Worm (Caenorhabditis elegans) whole organism, L4 larva: ENCODE results near the gene srp-6.

Source experiments
- F26F4.8 ChIP-seq: fragments of 200-800 bp; sonication (Bioruptor generic); conservative IDR thresholded peaks from 2 replicates; pipeline ENCODE4 v1.3.6; 2022; ENCODE audit warnings: missing genetic modification characterization, missing compliant biosample characterization
- T20F7.1 ChIP-seq: fragments of 200-800 bp; sonication (Bioruptor generic); optimal IDR thresholded peaks from 2 replicates; lab custom pipeline; 2018; ENCODE audit warnings: mild to moderate bottlenecking, missing genetic modification characterization, missing compliant biosample characterization
- T26A8.4 ChIP-seq: fragments of 200-800 bp; sonication (Bioruptor generic); IDR thresholded peaks from 2 replicates; pipeline ENCODE4 v1.3.6; 2022; ENCODE audit warnings: missing genetic modification characterization, missing compliant biosample characterization
- Y48G9A.11 ChIP-seq: fragments of 200-800 bp; sonication (Bioruptor generic); IDR thresholded peaks from 2 replicates; pipeline ENCODE4 v1.3.6; 2022; ENCODE audit warnings: missing genetic modification reagents, missing genetic modification characterization, missing compliant biosample characterization
- Y5F2A.4 ChIP-seq: fragments of 200-800 bp; sonication (Bioruptor generic); optimal IDR thresholded peaks from 2 replicates; lab custom pipeline; 2018; ENCODE audit warnings: mild to moderate bottlenecking, missing genetic modification characterization, missing compliant biosample characterization
- ZK337.2 ChIP-seq: fragments of 200-800 bp; sonication (Bioruptor generic); IDR thresholded peaks from 2 replicates; pipeline ENCODE4 v1.3.6; 2022; ENCODE audit warnings: missing genetic modification reagents, missing genetic modification characterization, missing compliant biosample characterization
- aha-1 ChIP-seq: fragments of 150-350 bp; peaks from one replicate; lab custom pipeline; 2014; ENCODE audit warnings: missing biosample characterization, missing genetic modification characterization
- aly-2 ChIP-seq: sonication (generic microtip); optimal IDR thresholded peaks from 2 replicates; lab custom pipeline; 2018; ENCODE audit warnings: missing biosample characterization, missing genetic modification characterization
- ama-1 ChIP-seq: fragments of 150-350 bp; optimal IDR thresholded peaks from 2 replicates; lab custom pipeline; 2014; ENCODE audit warnings: inconsistent platforms, mixed read lengths
- attf-4 ChIP-seq: sonication (generic microtip); optimal IDR thresholded peaks from 3 replicates; lab custom pipeline; 2017; ENCODE audit warnings: missing biosample characterization, missing genetic modification characterization
- cey-2 ChIP-seq: sonication (generic microtip); optimal IDR thresholded peaks from 3 replicates; lab custom pipeline; 2017; ENCODE audit warnings: missing genetic modification characterization, mild to moderate bottlenecking, missing compliant biosample characterization, antibody characterized with exemption, borderline replicate concordance; ENCODE audit not compliant: insufficient read depth
- daf-16 ChIP-seq, 3 experiments: sonication (generic microtip); optimal IDR thresholded peaks; 2 replicates each; lab custom pipeline; 2016 to 2017; ENCODE audit warnings: missing genetic modification characterization in 3 of 3, missing genetic modification reagents in 3 of 3, mild to moderate bottlenecking in 2 of 3, missing compliant biosample characterization in 2 of 3, missing biosample characterization in 1 of 3, moderate library complexity in 1 of 3
- dmd-6 ChIP-seq: fragments of 200-800 bp; sonication (Bioruptor generic); IDR thresholded peaks from 2 replicates; pipeline ENCODE4 v1.3.6; 2022; ENCODE audit warnings: missing genetic modification reagents, missing genetic modification characterization, missing compliant biosample characterization
- dmd-9 ChIP-seq: fragments of 200-800 bp; sonication (Bioruptor generic); IDR thresholded peaks from 2 replicates; pipeline ENCODE4 v1.3.6; 2022; ENCODE audit warnings: missing genetic modification reagents, missing genetic modification characterization, missing compliant biosample characterization
- dpl-1 ChIP-seq: fragments of 150-350 bp; optimal IDR thresholded peaks from 2 replicates; lab custom pipeline; 2014; ENCODE audit warnings: missing biosample characterization, missing genetic modification reagents, missing genetic modification characterization
- duxl-1 ChIP-seq: sonication (generic microtip); optimal IDR thresholded peaks from 2 replicates; lab custom pipeline; 2016; ENCODE audit warnings: mild to moderate bottlenecking, missing genetic modification characterization, moderate library complexity, missing compliant biosample characterization; ENCODE audit not compliant: poor library complexity
- egl-43 ChIP-seq: fragments of 200-800 bp; sonication (Bioruptor generic); IDR thresholded peaks from 2 replicates; pipeline ENCODE4 v1.3.6; 2022; ENCODE audit warnings: missing genetic modification reagents, missing genetic modification characterization, missing compliant biosample characterization
- gei-8 ChIP-seq: fragments of 200-800 bp; sonication (Bioruptor generic); optimal IDR thresholded peaks from 2 replicates; lab custom pipeline; 2018; ENCODE audit warnings: mild to moderate bottlenecking, missing genetic modification characterization, missing compliant biosample characterization
- hif-1 ChIP-seq, 2 experiments: sonication (generic microtip); optimal IDR thresholded peaks; 2 replicates each; lab custom pipeline; 2016 to 2017; ENCODE audit warnings: missing compliant biosample characterization in 2 of 2, missing genetic modification characterization in 2 of 2, missing genetic modification reagents in 2 of 2, missing genotype in 2 of 2, mild to moderate bottlenecking in 1 of 2
- hlh-11 ChIP-seq: fragments of 200-800 bp; sonication (Bioruptor generic); optimal IDR thresholded peaks from 2 replicates; lab custom pipeline; 2018; ENCODE audit warnings: mild to moderate bottlenecking, missing genetic modification characterization, missing compliant biosample characterization
- hlh-30 ChIP-seq: sonication (generic microtip); optimal IDR thresholded peaks from 2 replicates; lab custom pipeline; 2017; ENCODE audit warnings: antibody characterized with exemption, mild to moderate bottlenecking, missing genetic modification characterization, missing compliant biosample characterization; ENCODE audit not compliant: insufficient read depth
- lin-38 ChIP-seq: fragments of 200-800 bp; sonication (Bioruptor generic); IDR thresholded peaks from 2 replicates; pipeline ENCODE4 v1.3.6; 2022; ENCODE audit warnings: missing genetic modification reagents, missing genetic modification characterization, missing compliant biosample characterization
- lir-3 ChIP-seq: sonication (generic microtip); optimal IDR thresholded peaks from 2 replicates; lab custom pipeline; 2016; ENCODE audit warnings: mild to moderate bottlenecking, missing genetic modification characterization, missing compliant biosample characterization
- lsy-2 ChIP-seq, 2 experiments: fragments of 150-350 bp in 1 of 2; sonication (generic microtip) in 1 of 2; optimal IDR thresholded peaks; 2 replicates each; lab custom pipeline; 2014 to 2017; ENCODE audit warnings: missing biosample characterization in 2 of 2, missing genetic modification characterization in 2 of 2
- madf-9 ChIP-seq: fragments of 200-800 bp; sonication (Bioruptor generic); conservative IDR thresholded peaks from 2 replicates; pipeline ENCODE4 v1.3.6; 2022; ENCODE audit warnings: missing genetic modification reagents, missing genetic modification characterization, missing compliant biosample characterization
- mdl-1 ChIP-seq, 2 experiments: fragments of 150-350 bp in 1 of 2; sonication (generic microtip) in 1 of 2; optimal IDR thresholded peaks; 2 replicates each; lab custom pipeline; 2014 to 2017; ENCODE audit warnings: missing biosample characterization in 2 of 2, missing genetic modification characterization in 2 of 2
- mep-1 ChIP-seq: fragments of 150-350 bp; sonication (generic microtip); optimal IDR thresholded peaks from 3 replicates; lab custom pipeline; 2014; ENCODE audit warnings: missing biosample characterization, missing genetic modification characterization
- mxl-2 ChIP-seq: fragments of 200-800 bp; sonication (Bioruptor generic); conservative IDR thresholded peaks from 2 replicates; pipeline ENCODE4 v1.3.6; 2022; ENCODE audit warnings: missing genetic modification reagents, missing genetic modification characterization, missing compliant biosample characterization
- mxl-3 ChIP-seq: fragments of 200-800 bp; sonication (Bioruptor generic); optimal IDR thresholded peaks from 2 replicates; lab custom pipeline; 2018; ENCODE audit warnings: mild to moderate bottlenecking, missing genetic modification characterization, missing compliant biosample characterization
- nhr-102 ChIP-seq: sonication (generic microtip); optimal IDR thresholded peaks from 2 replicates; lab custom pipeline; 2016; ENCODE audit warnings: mild to moderate bottlenecking, missing genetic modification characterization, moderate library complexity, missing compliant biosample characterization
- nhr-25 ChIP-seq: sonication (generic microtip); optimal IDR thresholded peaks from 2 replicates; lab custom pipeline; 2017; ENCODE audit warnings: missing genetic modification characterization, mild to moderate bottlenecking, missing compliant biosample characterization, antibody characterized with exemption, moderate library complexity, borderline replicate concordance; ENCODE audit not compliant: insufficient read depth
- nhr-28 ChIP-seq: fragments of 150-350 bp; optimal IDR thresholded peaks from 2 replicates; lab custom pipeline; 2014; ENCODE audit warnings: missing biosample characterization, missing genetic modification characterization
- nhr-48 ChIP-seq: sonication (generic microtip); optimal IDR thresholded peaks from 2 replicates; lab custom pipeline; 2016; ENCODE audit warnings: mild to moderate bottlenecking, missing genetic modification characterization, missing compliant biosample characterization
- nhr-77 ChIP-seq: fragments of 150-350 bp; optimal IDR thresholded peaks from 2 replicates; lab custom pipeline; 2014; ENCODE audit warnings: missing biosample characterization, missing genetic modification characterization
- php-3 ChIP-seq: fragments of 200-800 bp; sonication (Bioruptor generic); IDR thresholded peaks from 2 replicates; pipeline ENCODE4 v1.3.6; 2022; ENCODE audit warnings: missing genetic modification reagents, missing genetic modification characterization, missing compliant biosample characterization
- unc-62 ChIP-seq, 3 experiments: fragments of 150-350 bp in 1 of 3; sonication (generic microtip); optimal IDR thresholded peaks in 2 of 3; peaks in 1 of 3; 1 replicate in 1 of 3; 2 replicates in 2 of 3; lab custom pipeline; 2014 to 2017; ENCODE audit warnings: missing biosample characterization in 3 of 3, missing genetic modification characterization in 3 of 3, missing genetic modification reagents in 3 of 3, missing genotype in 1 of 3
- vab-7 ChIP-seq: fragments of 200-800 bp; sonication (Bioruptor generic); IDR thresholded peaks from 2 replicates; pipeline ENCODE4 v1.3.6; 2022; ENCODE audit warnings: missing genetic modification reagents, missing genetic modification characterization, missing compliant biosample characterization
- zag-1 ChIP-seq: fragments of 150-350 bp; optimal IDR thresholded peaks from 2 replicates; lab custom pipeline; 2014; ENCODE audit warnings: missing biosample characterization, missing genetic modification characterization
- zip-2 ChIP-seq: fragments of 150-350 bp; optimal IDR thresholded peaks from 2 replicates; lab custom pipeline; 2014; ENCODE audit warnings: missing biosample characterization, missing genetic modification characterization
- ztf-7 ChIP-seq: fragments of 150-350 bp; optimal IDR thresholded peaks from 2 replicates; lab custom pipeline; 2014; ENCODE audit warnings: missing biosample characterization, missing genetic modification characterization

srp-6 gene

DNA sequence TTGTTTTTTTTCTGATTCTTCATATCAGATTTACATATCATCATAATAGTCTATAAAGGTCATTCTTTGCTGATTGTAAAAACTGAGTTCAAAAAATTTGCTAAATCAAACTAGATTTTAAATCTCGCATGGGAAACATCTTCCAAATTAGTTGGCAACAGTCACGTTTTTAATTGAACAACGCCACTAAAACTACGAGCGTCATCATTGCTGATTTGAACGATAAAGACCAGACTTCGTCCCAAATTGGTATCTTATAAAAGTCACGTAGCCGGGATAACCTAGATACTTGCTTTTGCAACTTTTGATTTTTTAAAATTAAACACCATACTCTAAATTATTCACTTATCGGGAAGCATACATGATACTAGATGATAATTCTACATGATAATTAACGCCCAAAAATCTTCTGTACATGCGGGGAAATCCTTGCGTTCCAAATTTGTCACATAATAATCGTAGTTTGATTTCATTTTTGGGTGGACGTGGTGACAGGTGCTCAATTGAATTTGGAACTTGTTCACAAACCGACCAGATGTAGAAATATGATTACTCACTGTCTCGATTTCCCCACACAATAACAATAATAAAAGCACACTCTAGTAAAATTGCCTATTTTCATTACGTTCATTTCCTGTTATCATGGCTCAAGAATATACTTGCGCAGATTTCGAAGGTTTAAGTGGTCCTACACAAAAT lies 31.3 kb upstream of the srp-6 start, which contains the start of gene srw-67 (continued):
- TF ChIP-seq ztf-7 (tag; lab: Kevin White, UChicago) (no peak), zip-2 (no peak), nhr-77 (tag; lab: Kevin White, UChicago) (no peak), hif-1 (tag; optimal IDR thresholded peaks at IDR 0.05; lab: Kevin White, UChicago) (peak in 1 of 2 experiments; percentile 70), duxl-1 (tag; lab: Kevin White, UChicago) (peak; percentile 17), Y5F2A.4 (no peak), ZK337.2 (GFP tag; lab: Robert Waterston, UW) (no peak), lsy-2 (tag; optimal IDR thresholded peaks at IDR 0.05; lab: Kevin White, UChicago) (no peak), egl-43 (GFP tag; lab: Robert Waterston, UW) (no peak), lir-3 (tag; lab: Kevin White, UChicago) (no peak), dmd-6 (no peak), zag-1 (tag; lab: Kevin White, UChicago) (no peak), daf-16 (GFP tag; optimal IDR thresholded peaks at IDR 0.05; lab: Kevin White, UChicago) (no peak), daf-16 (tag; optimal IDR thresholded peaks at IDR 0.05; lab: Kevin White, UChicago) (no peak), attf-4 (tag; lab: Kevin White, UChicago) (no peak), hlh-30 (tag; lab: Kevin White, UChicago) (no peak)

DNA sequence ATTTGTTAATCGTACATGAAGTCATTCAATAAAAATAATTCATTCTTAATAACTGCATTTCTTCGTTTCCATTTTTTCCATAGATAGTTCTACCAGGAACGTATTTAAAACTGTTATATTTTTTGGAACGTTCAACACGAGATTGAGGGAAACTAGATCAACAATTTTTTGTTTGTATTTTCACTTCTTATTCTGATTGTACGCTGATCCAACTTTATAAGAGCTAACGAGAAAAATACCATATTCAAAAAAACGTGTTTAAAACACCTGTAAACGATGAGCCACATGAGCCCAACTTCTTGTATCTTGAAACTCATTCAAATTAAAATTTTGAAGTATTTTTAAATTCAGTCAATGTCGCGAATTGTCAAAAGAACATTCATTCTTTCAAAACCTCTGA lies 30.7 kb upstream of the srp-6 start:
- TF ChIP-seq T20F7.1 (GFP tag; lab: Kevin White, UChicago) = peak; percentile 14
- TF ChIP-seq nhr-102 = peak; percentile 5
- no peak for TF ChIP-seq aly-2 (tag; lab: Kevin White, UChicago)
- TF ChIP-seq aha-1 (tag; lab: Kevin White, UChicago) = peak; percentile 89
- TF ChIP-seq, all 104 proteins: peak for 3

DNA sequence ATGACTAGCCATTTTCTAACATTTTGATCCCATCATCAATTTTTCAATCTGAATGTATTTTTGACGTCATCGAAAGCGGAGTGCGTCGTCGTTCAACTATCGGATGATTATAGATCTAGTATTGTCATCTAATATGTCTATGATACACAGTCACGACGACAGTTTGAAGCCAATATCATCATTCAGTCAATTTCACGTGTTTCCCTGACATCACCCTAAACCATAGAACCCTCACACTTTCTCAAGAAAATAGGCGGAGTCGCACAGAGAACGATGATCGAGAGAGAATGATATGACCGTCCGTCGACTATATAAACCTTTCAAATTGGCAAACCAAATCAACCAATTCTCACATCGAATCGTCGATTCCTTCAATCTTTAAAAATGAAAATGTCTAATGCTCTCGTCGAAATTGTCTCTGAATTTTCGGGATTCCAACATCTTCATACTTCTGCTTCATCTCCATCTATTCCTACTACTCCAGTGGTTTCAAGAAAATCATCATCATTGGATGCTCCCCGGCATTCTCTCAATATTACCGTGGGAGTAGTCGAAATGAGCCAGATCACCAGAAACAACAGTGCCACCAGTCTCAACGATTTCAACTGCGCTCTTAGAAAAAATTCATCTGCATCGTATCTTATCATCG lies 30.0 kb upstream of the srp-6 start, which contains the start of gene F18E3.13:
Gene F18E3.13, plus strand, starts transcription at position 385 of the 649 bp plus-strand sequence.
- TF ChIP-seq lir-3 (tag; lab: Kevin White, UChicago) = no peak
- TF ChIP-seq gei-8 = peak; percentile 37
- TF ChIP-seq madf-9 = peak; percentile 24; the same call in 1 of the 2 replicates
- peak; percentile 36 for TF ChIP-seq duxl-1 (tag; lab: Kevin White, UChicago)
- peak; percentile 58 for TF ChIP-seq nhr-25 (tag; lab: Kevin White, UChicago)
- TF ChIP-seq mxl-3 (GFP tag; lab: Kevin White, UChicago) = peak; percentile 72
- peak; percentile 84 for TF ChIP-seq nhr-28 (tag; lab: Kevin White, UChicago)
- TF ChIP-seq hlh-11 (tag; lab: Kevin White, UChicago) = peak; percentile 84
- no peak for TF ChIP-seq Y48G9A.11 (GFP tag; lab: Robert Waterston, UW)
- TF ChIP-seq dmd-6 = peak; percentile 64
- peak; percentile 50 for TF ChIP-seq cey-2
- no peak for TF ChIP-seq F26F4.8
- peak; percentile 91 for TF ChIP-seq nhr-48 (tag; lab: Kevin White, UChicago)
- peak in 1 of 2 experiments; percentile 55 for TF ChIP-seq unc-62 (GFP tag; optimal IDR thresholded peaks at IDR 0.05 in 1 of 2; lab: Kevin White, UChicago)
- no peak for TF ChIP-seq unc-62 (tag; optimal IDR thresholded peaks at IDR 0.05; lab: Kevin White, UChicago)
- peak; percentile 45; the same call in 1 of the 2 replicates for TF ChIP-seq T26A8.4 (GFP tag; lab: Robert Waterston, UW)
- no peak for TF ChIP-seq php-3
- 0 out of 2 replicates have a peak, but pooled peaks have one; percentile 22 for TF ChIP-seq mxl-2 (GFP tag; lab: Robert Waterston, UW)
- peak in 1 of 2 experiments; percentile 57 for TF ChIP-seq lsy-2 (tag; optimal IDR thresholded peaks at IDR 0.05; lab: Kevin White, UChicago)
- TF ChIP-seq hlh-30 (tag; lab: Kevin White, UChicago) = peak; percentile 77
- TF ChIP-seq ama-1 (lab: Kevin White, UChicago) = peak; percentile 93
- TF ChIP-seq aha-1 (tag; lab: Kevin White, UChicago) = peak; percentile 67
- peak; percentile 19 to 60 for TF ChIP-seq hif-1 (tag; optimal IDR thresholded peaks at IDR 0.05; lab: Kevin White, UChicago)
- no peak for TF ChIP-seq dmd-9 (GFP tag; lab: Robert Waterston, UW)
- no peak for TF ChIP-seq vab-7 (GFP tag; lab: Robert Waterston, UW)
- no peak for TF ChIP-seq lin-38 (GFP tag; lab: Robert Waterston, UW)
- TF ChIP-seq mep-1 = peak; percentile 54
- TF ChIP-seq mdl-1 (tag; optimal IDR thresholded peaks at IDR 0.05; lab: Kevin White, UChicago) = peak; percentile 56 to 88
- peak; percentile 9 for TF ChIP-seq dpl-1 (GFP tag; lab: Kevin White, UChicago)
